Worm (Caenorhabditis elegans) whole organism, L3 larva: ENCODE data around the gene ins-7.
"Not testable (repeated sequence)": the region's sequence is repeated elsewhere in the genome, so short reads cannot be mapped to it uniquely, and the experiment has no call there.

Source experiments
- R02D3.7 ChIP-seq: fragments of 150-350 bp; optimal IDR thresholded peaks from 2 replicates; lab custom pipeline; 2014; ENCODE audit warnings: missing biosample characterization, missing genetic modification characterization
- ZK546.5 ChIP-seq: sonication (generic microtip); optimal IDR thresholded peaks from 2 replicates; lab custom pipeline; 2017; ENCODE audit warnings: missing biosample characterization, missing genetic modification characterization
- ama-1 ChIP-seq: fragments of 150-350 bp; optimal IDR thresholded peaks from 2 replicates; lab custom pipeline; 2018
- ceh-28 ChIP-seq: fragments of 150-350 bp; optimal IDR thresholded peaks from 2 replicates; lab custom pipeline; 2014; ENCODE audit warnings: missing biosample characterization, missing genetic modification reagents, missing genetic modification characterization
- ceh-82 ChIP-seq: fragments of 150-350 bp; optimal IDR thresholded peaks from 2 replicates; lab custom pipeline; 2014; ENCODE audit warnings: missing biosample characterization, missing genetic modification characterization
- ceh-9 ChIP-seq: sonication (generic microtip); optimal IDR thresholded peaks from 2 replicates; lab custom pipeline; 2018; ENCODE audit warnings: missing biosample characterization, missing genetic modification characterization
- egl-5 ChIP-seq: fragments of 150-350 bp; optimal IDR thresholded peaks from 2 replicates; lab custom pipeline; 2017; ENCODE audit warnings: missing biosample characterization, missing genetic modification reagents, missing genetic modification characterization, inconsistent platforms
- elt-1 ChIP-seq: fragments of 150-350 bp; optimal IDR thresholded peaks from 2 replicates; lab custom pipeline; 2014; ENCODE audit warnings: missing biosample characterization, missing genetic modification characterization
- elt-2 ChIP-seq: sonication (generic microtip); optimal IDR thresholded peaks from 2 replicates; lab custom pipeline; 2016; ENCODE audit warnings: missing genetic modification reagents, mild to moderate bottlenecking, missing genetic modification characterization, missing compliant biosample characterization
- elt-3 ChIP-seq, 3 experiments: fragments of 150-350 bp in 1 of 3; sonication (generic microtip) in 2 of 3; optimal IDR thresholded peaks; 2 replicates in 2 of 3; 4 replicates in 1 of 3; lab custom pipeline; 2014 to 2017; ENCODE audit warnings: missing biosample characterization in 3 of 3, missing genetic modification characterization in 3 of 3
- eor-1 ChIP-seq, 2 experiments: fragments of 150-350 bp; optimal IDR thresholded peaks; 2 replicates each; lab custom pipeline; 2014 to 2018; ENCODE audit warnings: missing biosample characterization in 2 of 2, missing genetic modification characterization in 2 of 2
- fkh-10 ChIP-seq: sonication (generic microtip); optimal IDR thresholded peaks from 2 replicates; lab custom pipeline; 2017; ENCODE audit warnings: missing biosample characterization, missing genetic modification reagents, missing genetic modification characterization
- fos-1 ChIP-seq: fragments of 150-350 bp; optimal IDR thresholded peaks from 2 replicates; lab custom pipeline; 2014; ENCODE audit warnings: missing biosample characterization, missing genetic modification characterization
- jun-1 ChIP-seq: fragments of 150-350 bp; optimal IDR thresholded peaks from 2 replicates; lab custom pipeline; 2014; ENCODE audit warnings: missing biosample characterization, missing genetic modification reagents, missing genetic modification characterization
- lin-15B ChIP-seq: fragments of 150-350 bp; optimal IDR thresholded peaks from 2 replicates; lab custom pipeline; 2014; ENCODE audit warnings: missing biosample characterization, missing genetic modification characterization
- lin-39 ChIP-seq: fragments of 150-350 bp; optimal IDR thresholded peaks from 2 replicates; lab custom pipeline; 2018; ENCODE audit warnings: missing biosample characterization, missing genetic modification reagents, missing genetic modification characterization
- lsy-12 ChIP-seq: sonication (generic microtip); optimal IDR thresholded peaks from 2 replicates; lab custom pipeline; 2016; ENCODE audit warnings: mild to moderate bottlenecking, missing genetic modification characterization, missing compliant biosample characterization
- mdl-1 ChIP-seq: fragments of 150-350 bp; optimal IDR thresholded peaks from 2 replicates; lab custom pipeline; 2014; ENCODE audit warnings: missing biosample characterization, missing genetic modification characterization
- mml-1 ChIP-seq: fragments of 150-350 bp; sonication (generic microtip); optimal IDR thresholded peaks from 3 replicates; lab custom pipeline; 2014; ENCODE audit warnings: missing biosample characterization, missing genetic modification characterization
- nfya-1 ChIP-seq: sonication (generic microtip); optimal IDR thresholded peaks from 2 replicates; lab custom pipeline; 2017; ENCODE audit warnings: missing genetic modification characterization, mild to moderate bottlenecking, missing compliant biosample characterization, antibody characterized with exemption, moderate library complexity; ENCODE audit not compliant: insufficient read depth
- nhr-11 ChIP-seq: fragments of 150-350 bp; optimal IDR thresholded peaks from 2 replicates; lab custom pipeline; 2014; ENCODE audit warnings: missing biosample characterization, missing genetic modification characterization
- nhr-237 ChIP-seq: fragments of 150-350 bp; optimal IDR thresholded peaks from 2 replicates; lab custom pipeline; 2014; ENCODE audit warnings: missing biosample characterization, missing genetic modification characterization
- nhr-25 ChIP-seq: sonication (generic microtip); optimal IDR thresholded peaks from 2 replicates; lab custom pipeline; 2017; ENCODE audit warnings: missing biosample characterization, missing genetic modification characterization
- nhr-43 ChIP-seq: sonication (generic microtip); optimal IDR thresholded peaks from 2 replicates; lab custom pipeline; 2016; ENCODE audit warnings: mild to moderate bottlenecking, missing genetic modification characterization, missing compliant biosample characterization; ENCODE audit not compliant: poor library complexity, severe bottlenecking
- nhr-67 ChIP-seq: fragments of 150-350 bp; optimal IDR thresholded peaks from 2 replicates; lab custom pipeline; 2014; ENCODE audit warnings: missing biosample characterization, missing genetic modification characterization
- nhr-76 ChIP-seq: fragments of 150-350 bp; sonication (generic microtip); optimal IDR thresholded peaks from 5 replicates; lab custom pipeline; 2014; ENCODE audit warnings: missing biosample characterization, missing genetic modification characterization
- nhr-77 ChIP-seq: fragments of 150-350 bp; optimal IDR thresholded peaks from 2 replicates; lab custom pipeline; 2014; ENCODE audit warnings: missing biosample characterization, missing genetic modification characterization
- pqm-1 ChIP-seq: fragments of 150-350 bp; optimal IDR thresholded peaks from 2 replicates; lab custom pipeline; 2017; ENCODE audit warnings: missing biosample characterization, missing genetic modification characterization, inconsistent platforms
- sea-2 ChIP-seq: fragments of 150-350 bp; sonication (generic microtip); optimal IDR thresholded peaks from 4 replicates; lab custom pipeline; 2014; ENCODE audit warnings: missing biosample characterization, missing genetic modification reagents, missing genetic modification characterization
- skn-1 ChIP-seq: fragments of 150-350 bp; optimal IDR thresholded peaks from 2 replicates; lab custom pipeline; 2014; ENCODE audit warnings: missing biosample characterization, missing genetic modification characterization
- snpc-4 ChIP-seq: fragments of 150-350 bp; optimal IDR thresholded peaks from 2 replicates; lab custom pipeline; 2014; ENCODE audit warnings: missing biosample characterization, missing genetic modification characterization
- tbx-2 ChIP-seq: sonication (generic microtip); optimal IDR thresholded peaks from 2 replicates; lab custom pipeline; 2016; ENCODE audit warnings: mild to moderate bottlenecking, missing genetic modification characterization, missing compliant biosample characterization
- unc-39 ChIP-seq: sonication (generic microtip); optimal IDR thresholded peaks from 4 replicates; lab custom pipeline; 2017; ENCODE audit warnings: missing biosample characterization, missing genetic modification characterization
- unc-62 ChIP-seq: fragments of 150-350 bp; sonication (generic microtip); optimal IDR thresholded peaks from 4 replicates; lab custom pipeline; 2014; ENCODE audit warnings: missing biosample characterization, missing genetic modification reagents, missing genetic modification characterization
- zag-1 ChIP-seq: fragments of 150-350 bp; optimal IDR thresholded peaks from 2 replicates; lab custom pipeline; 2014; ENCODE audit warnings: missing biosample characterization, missing genetic modification characterization
- ztf-11 ChIP-seq: fragments of 150-350 bp; optimal IDR thresholded peaks from 2 replicates; lab custom pipeline; 2014; ENCODE audit warnings: missing biosample characterization, missing genetic modification characterization
- ztf-4 ChIP-seq: fragments of 150-350 bp; optimal IDR thresholded peaks from 2 replicates; lab custom pipeline; 2014; ENCODE audit warnings: missing biosample characterization, missing genetic modification characterization

ins-7 gene

DNA sequence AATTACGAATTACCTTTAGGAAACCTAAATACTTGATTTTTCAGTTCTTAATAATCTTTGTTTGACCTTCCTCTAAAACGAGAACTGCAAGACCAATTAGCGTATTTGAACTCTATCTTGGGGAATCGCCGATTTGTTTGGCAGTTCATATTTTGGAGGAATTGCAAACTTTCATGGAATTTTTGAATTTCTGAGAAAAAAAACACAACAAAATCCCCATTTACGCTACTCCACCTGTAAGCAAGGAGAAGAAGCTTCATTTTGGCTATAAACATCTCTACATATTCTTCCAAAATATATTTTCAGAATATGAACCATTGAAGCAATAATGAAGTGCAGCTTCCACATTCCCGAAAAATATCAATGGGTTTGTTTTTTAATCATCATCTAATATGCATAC is 10.2 kb upstream of the ins-7 start, which contains the start of gene twk-9:
Gene twk-9, plus strand, starts transcription at position 301 of the 400 bp plus-strand sequence.
- no peak for TF ChIP-seq ceh-28
- TF ChIP-seq sea-2 (GFP tag; lab: Kevin White, UChicago) = no peak

ce11 chrIV:9690644-9691043 is 8.0 kb upstream of the ins-7 start, which contains the start of gene sdz-36:
Gene sdz-36, plus strand, starts transcription at chrIV:9690944.
- no peak for TF ChIP-seq lin-15B (tag; lab: Kevin White, UChicago)
- no peak for TF ChIP-seq pqm-1 (tag; lab: Kevin White, UChicago)
- no peak for TF ChIP-seq eor-1 (tag; optimal IDR thresholded peaks at IDR 0.05; lab: Kevin White, UChicago)
- TF ChIP-seq unc-62 = no peak
- TF ChIP-seq fos-1 (tag; lab: Kevin White, UChicago) = no peak
- no peak for TF ChIP-seq R02D3.7 (tag; lab: Kevin White, UChicago)
- no peak for TF ChIP-seq jun-1
- TF ChIP-seq nhr-76 (tag; lab: Kevin White, UChicago) = no peak
- TF ChIP-seq mml-1 (tag; lab: Kevin White, UChicago) = no peak

- not testable (repeated sequence) for TF ChIP-seq ceh-9, lsy-12, ceh-82
- TF ChIP-seq, all 47 proteins: peak for 0; not testable (repeated sequence) for 47
Measured at ce11 chrIV:9688715-9689114, 6.1 kb upstream of the ins-7 start, which contains the start of gene msp-76. Gene msp-76, plus strand, starts transcription at chrIV:9689015.

- no peak for TF ChIP-seq lin-15B (tag; lab: Kevin White, UChicago)
- no peak for TF ChIP-seq elt-2 (tag; lab: Kevin White, UChicago)
- no peak for TF ChIP-seq ZK546.5
- TF ChIP-seq nhr-11 (tag; lab: Kevin White, UChicago) = no peak
- TF ChIP-seq skn-1 = no peak
- no peak for TF ChIP-seq ceh-28
- TF ChIP-seq nhr-43 (tag; lab: Kevin White, UChicago) = no peak
- no peak for TF ChIP-seq ceh-9
- no peak for TF ChIP-seq ceh-82
- no peak for TF ChIP-seq ztf-4
- TF ChIP-seq unc-62 = no peak
Measured at ce11 chrIV:9683433-9683832, 788 bp upstream of the ins-7 start, which contains the start of the genes htas-1 and ZK1251.3. Gene htas-1, minus strand, starts transcription at chrIV:9683533. Gene ZK1251.3, plus strand, starts transcription at chrIV:9683658.

DNA sequence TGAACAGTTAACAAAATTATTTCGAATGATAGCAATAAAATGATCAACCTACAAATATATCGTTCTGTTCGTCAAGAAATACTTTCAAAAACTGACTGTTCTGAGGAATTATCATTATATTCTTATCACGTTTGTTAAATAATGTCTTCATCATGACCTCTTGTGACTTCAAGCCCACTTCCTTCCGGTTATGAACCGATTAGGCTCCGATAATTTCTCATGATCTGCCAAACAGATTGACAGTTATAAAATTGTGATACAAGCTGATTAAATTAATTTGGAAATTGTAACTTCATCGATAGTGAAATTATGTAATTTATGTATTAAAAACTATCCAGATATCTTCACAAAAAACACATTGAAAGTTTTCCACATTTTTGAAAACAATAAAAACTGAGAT is 1.8 kb downstream of the ins-7 start, which contains the start of gene ins-8:
Gene ins-8, minus strand, starts transcription at position 101 of the 400 bp plus-strand sequence.
- TF ChIP-seq elt-1 (no peak), snpc-4 (tag; lab: Kevin White, UChicago) (no peak), ztf-4 (no peak), nhr-11 (tag; lab: Kevin White, UChicago) (no peak), sea-2 (GFP tag; lab: Kevin White, UChicago) (no peak), nhr-77 (tag; lab: Kevin White, UChicago) (no peak), ceh-9 (no peak), pqm-1 (tag; lab: Kevin White, UChicago) (no peak), ZK546.5 (no peak), tbx-2 (no peak), unc-39 (tag; lab: Kevin White, UChicago) (no peak), elt-2 (tag; lab: Kevin White, UChicago) (no peak), fkh-10 (GFP tag; lab: Kevin White, UChicago) (no peak), nhr-43 (tag; lab: Kevin White, UChicago) (no peak), skn-1 (no peak), egl-5 (tag; lab: Kevin White, UChicago) (no peak), mdl-1 (no peak), elt-3 (tag; optimal IDR thresholded peaks at IDR 0.05; lab: Kevin White, UChicago) (no peak), R02D3.7 (tag; lab: Kevin White, UChicago) (no peak)

- TF ChIP-seq elt-2 (tag; lab: Kevin White, UChicago) = peak; percentile 3
- no peak for TF ChIP-seq sea-2 (GFP tag; lab: Kevin White, UChicago)
- no peak for TF ChIP-seq R02D3.7 (tag; lab: Kevin White, UChicago)
- TF ChIP-seq unc-62 = no peak
- TF ChIP-seq ceh-9 = no peak
Measured at ce11 chrIV:9679296-9679695, 3.3 kb downstream of the ins-7 start.

DNA sequence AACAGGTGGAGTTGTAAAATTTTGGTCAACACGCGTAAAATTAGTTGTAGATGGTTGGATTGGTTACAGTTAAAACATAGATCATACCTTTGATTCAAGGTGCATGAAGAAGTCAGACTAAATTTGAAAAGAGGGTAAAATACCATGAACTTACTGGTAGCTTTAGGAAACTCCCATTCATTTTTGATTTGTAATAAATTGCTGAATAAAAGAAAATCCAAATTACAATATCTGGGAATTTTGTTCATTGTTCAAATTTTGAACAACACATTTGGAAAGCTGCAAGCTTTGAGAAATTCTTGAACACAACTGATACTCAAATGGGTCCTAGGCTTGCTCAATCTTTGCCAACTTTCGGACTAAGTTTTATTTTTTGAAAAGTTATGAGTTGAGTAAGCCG is 4.6 kb downstream of the ins-7 start:
- TF ChIP-seq nhr-25 (tag; lab: Kevin White, UChicago) (no peak), lin-39 (tag; lab: Kevin White, UChicago) (no peak), sea-2 (GFP tag; lab: Kevin White, UChicago) (no peak), lin-15B (tag; lab: Kevin White, UChicago) (no peak), ZK546.5 (no peak), nhr-77 (tag; lab: Kevin White, UChicago) (no peak), mml-1 (tag; lab: Kevin White, UChicago) (no peak), nhr-237 (tag; lab: Kevin White, UChicago) (no peak), ama-1 (no peak), mdl-1 (no peak), tbx-2 (no peak), ztf-11 (tag; lab: Kevin White, UChicago) (no peak), fkh-10 (GFP tag; lab: Kevin White, UChicago) (no peak), nfya-1 (tag; lab: Kevin White, UChicago) (no peak), ztf-4 (no peak), jun-1 (no peak), zag-1 (tag; lab: Kevin White, UChicago) (no peak), eor-1 (tag; optimal IDR thresholded peaks at IDR 0.05; lab: Kevin White, UChicago) (no peak), nhr-67 (no peak)
